Worm (Caenorhabditis elegans) whole organism, late embryonic: ENCODE data around the gene fbxa-189.

Experiments
- eyg-1 ChIP-seq: sonication (generic microtip); optimal IDR thresholded peaks from 2 replicates; lab custom pipeline; 2016; ENCODE audit warnings: missing genotype, missing genetic modification characterization, missing compliant biosample characterization
- fkh-10 ChIP-seq: fragments of 150-350 bp; optimal IDR thresholded peaks from 2 replicates; lab custom pipeline; 2014; ENCODE audit warnings: missing biosample characterization, missing genetic modification reagents, missing genetic modification characterization
- pqm-1 ChIP-seq: sonication (generic microtip); optimal IDR thresholded peaks from 2 replicates; lab custom pipeline; 2016; ENCODE audit warnings: missing genetic modification characterization, missing compliant biosample characterization
- tbx-2 ChIP-seq: sonication (generic microtip); optimal IDR thresholded peaks from 2 replicates; lab custom pipeline; 2016; ENCODE audit warnings: missing genetic modification characterization, missing compliant biosample characterization
- tbx-7 ChIP-seq: sonication (generic microtip); optimal IDR thresholded peaks from 2 replicates; lab custom pipeline; 2016; ENCODE audit warnings: missing genotype, missing genetic modification characterization, missing compliant biosample characterization

ce11 chrV:17317297-17317696 lies 27.7 kb upstream of the fbxa-189 start:
- TF ChIP-seq pqm-1 (tag; lab: Kevin White, UChicago) = no peak
- TF ChIP-seq tbx-7 (tag; lab: Kevin White, UChicago) = no peak
- TF ChIP-seq eyg-1 = no peak
- TF ChIP-seq tbx-2 = no peak
- TF ChIP-seq fkh-10 (GFP tag; lab: Kevin White, UChicago) = no peak
